Fruit fly (Drosophila melanogaster) whole organism, wandering third instar larva: ENCODE results near the gene CG9263.

Experiments used
- Abd-B ChIP-seq: fragments of >200 bp; optimal IDR thresholded peaks from 2 replicates; lab custom pipeline; 2017; ENCODE audit warnings: missing biosample characterization, missing genetic modification characterization
- CG32264 ChIP-seq: fragments of 200-800 bp; sonication (Bioruptor generic); optimal IDR thresholded peaks from 2 replicates; lab custom pipeline; 2016; ENCODE audit warnings: missing biosample characterization, missing genetic modification characterization
- CrebA ChIP-seq: fragments of 200-800 bp; sonication (Bioruptor generic); optimal IDR thresholded peaks from 2 replicates; lab custom pipeline; 2016; ENCODE audit warnings: missing biosample characterization, mild to moderate bottlenecking, missing genetic modification characterization, borderline replicate concordance
- Dfd ChIP-seq: fragments of >200 bp; optimal IDR thresholded peaks from 2 replicates; lab custom pipeline; 2017; ENCODE audit warnings: missing biosample characterization, missing genetic modification characterization
- Dif ChIP-seq: fragments of 200-275, 200-300 bp; sonication (Bioruptor generic); optimal IDR thresholded peaks from 2 replicates; lab custom pipeline; 2018; ENCODE audit warnings: missing biosample characterization, missing genetic modification characterization; ENCODE audit not compliant: partially characterized antibody
- GATAd ChIP-seq: sonication (Bioruptor generic); optimal IDR thresholded peaks from 2 replicates; lab custom pipeline; 2016; ENCODE audit warnings: missing biosample characterization, missing genetic modification characterization
- HLH106 ChIP-seq: fragments of 200-800 bp; optimal IDR thresholded peaks from 3 replicates; lab custom pipeline; 2019; ENCODE audit warnings: missing biosample characterization, mild to moderate bottlenecking, missing genetic modification characterization, moderate library complexity
- Hnf4 ChIP-seq: fragments of 200-800 bp; sonication (Bioruptor generic); optimal IDR thresholded peaks from 2 replicates; lab custom pipeline; 2016; ENCODE audit warnings: missing biosample characterization, mild to moderate bottlenecking, missing genetic modification characterization
- Hr78 ChIP-seq: fragments of >200 bp; optimal IDR thresholded peaks from 2 replicates; lab custom pipeline; 2017; ENCODE audit warnings: missing biosample characterization, missing genetic modification characterization
- Hr83 ChIP-seq: fragments of 200-300 bp; sonication (Bioruptor generic); optimal IDR thresholded peaks from 2 replicates; lab custom pipeline; 2016; ENCODE audit warnings: missing biosample characterization, mild to moderate bottlenecking, missing genetic modification characterization, moderate library complexity; ENCODE audit not compliant: poor library complexity, severe bottlenecking
- Jra ChIP-seq: sonication (Bioruptor generic); optimal IDR thresholded peaks from 2 replicates; lab custom pipeline; 2016; ENCODE audit warnings: missing biosample characterization, missing genetic modification characterization
- Mio ChIP-seq: sonication (Bioruptor generic); optimal IDR thresholded peaks from 2 replicates; lab custom pipeline; 2016; ENCODE audit warnings: missing biosample characterization, missing genetic modification characterization
- Myc ChIP-seq: fragments of >200 bp; optimal IDR thresholded peaks from 2 replicates; lab custom pipeline; 2017
- N ChIP-seq: fragments of >200 bp; optimal IDR thresholded peaks from 2 replicates; lab custom pipeline; 2018; ENCODE audit warnings: missing biosample characterization, missing external identifiers, missing genetic modification characterization
- OdsH ChIP-seq: fragments of 200-800 bp; sonication (Bioruptor generic); optimal IDR thresholded peaks from 2 replicates; lab custom pipeline; 2016; ENCODE audit warnings: missing biosample characterization, mild to moderate bottlenecking, missing genetic modification characterization
- Rel ChIP-seq, 2 experiments: fragments of 200-800 bp; sonication (Bioruptor generic) in 1 of 2; optimal IDR thresholded peaks; 2 replicates in 1 of 2; 3 replicates in 1 of 2; lab custom pipeline; 2016 to 2019; ENCODE audit warnings: mild to moderate bottlenecking in 2 of 2, missing biosample characterization in 2 of 2, missing genetic modification characterization in 2 of 2, moderate library complexity in 1 of 2
- Sp1 ChIP-seq: fragments of 200-800 bp; sonication (Bioruptor generic); optimal IDR thresholded peaks from 3 replicates; lab custom pipeline; 2019; ENCODE audit warnings: missing biosample characterization, mild to moderate bottlenecking, missing genetic modification characterization, moderate library complexity
- Vsx2 ChIP-seq: fragments of 200-300, 225-300 bp; sonication (Bioruptor generic); optimal IDR thresholded peaks from 2 replicates; lab custom pipeline; 2018; ENCODE audit warnings: missing biosample characterization, missing genetic modification characterization; ENCODE audit not compliant: partially characterized antibody
- br ChIP-seq: fragments of 200-800 bp; sonication (Bioruptor generic); optimal IDR thresholded peaks from 2 replicates; lab custom pipeline; 2016; ENCODE audit warnings: missing biosample characterization, missing genetic modification characterization
- brk ChIP-seq: fragments of 200-800 bp; sonication (Bioruptor generic); optimal IDR thresholded peaks from 2 replicates; lab custom pipeline; 2016; ENCODE audit warnings: missing biosample characterization, mild to moderate bottlenecking, missing genetic modification characterization
- dl ChIP-seq, 2 experiments: fragments of 175-275, 200-275 bp in 1 of 2; fragments of 200-275 bp in 1 of 2; sonication (Bioruptor generic); optimal IDR thresholded peaks; lab custom pipeline; 2018; ENCODE audit warnings: mild to moderate bottlenecking in 2 of 2, missing biosample characterization in 2 of 2, missing genetic modification characterization in 2 of 2, moderate library complexity in 2 of 2; ENCODE audit not compliant: partially characterized antibody in 2 of 2, insufficient read depth in 1 of 2
- dmrt93B ChIP-seq: fragments of 200-800 bp; sonication (Bioruptor generic); optimal IDR thresholded peaks from 2 replicates; lab custom pipeline; 2018; ENCODE audit warnings: missing biosample characterization, mild to moderate bottlenecking, missing genetic modification characterization
- dsf ChIP-seq: sonication (Bioruptor generic); optimal IDR thresholded peaks from 2 replicates; lab custom pipeline; 2016; ENCODE audit warnings: missing biosample characterization, missing genetic modification characterization, borderline replicate concordance
- ey ChIP-seq: fragments of 200-800 bp; sonication (Bioruptor generic); optimal IDR thresholded peaks from 2 replicates; lab custom pipeline; 2016; ENCODE audit warnings: missing biosample characterization, missing genetic modification characterization
- foxo ChIP-seq, 2 experiments: fragments of 200-800 bp; sonication (Bioruptor generic); optimal IDR thresholded peaks; 2 replicates in 1 of 2; 3 replicates in 1 of 2; lab custom pipeline; 2016 to 2017; ENCODE audit warnings: missing biosample characterization in 2 of 2, missing genetic modification characterization in 2 of 2
- h ChIP-seq: fragments of 200-800 bp; sonication (Bioruptor generic); optimal IDR thresholded peaks from 3 replicates; lab custom pipeline; 2016; ENCODE audit warnings: missing biosample characterization, mild to moderate bottlenecking, missing genetic modification characterization
- lola ChIP-seq: fragments of >200 bp; optimal IDR thresholded peaks from 2 replicates; lab custom pipeline; 2017; ENCODE audit warnings: missing biosample characterization, missing genetic modification characterization
- pan ChIP-seq: fragments of >200 bp; optimal IDR thresholded peaks from 2 replicates; lab custom pipeline; 2017
- psq ChIP-seq: fragments of 200-800 bp; sonication (Bioruptor generic); optimal IDR thresholded peaks from 3 replicates; lab custom pipeline; 2017; ENCODE audit warnings: missing biosample characterization, mild to moderate bottlenecking, missing genetic modification characterization, moderate library complexity
- rgr ChIP-seq: fragments of 200-800 bp; sonication (Bioruptor generic); optimal IDR thresholded peaks from 3 replicates; lab custom pipeline; 2016; ENCODE audit warnings: missing biosample characterization, mild to moderate bottlenecking, missing genetic modification characterization
- sage ChIP-seq: fragments of 200-800 bp; sonication (Bioruptor generic); optimal IDR thresholded peaks from 2 replicates; lab custom pipeline; 2016; ENCODE audit warnings: missing biosample characterization, mild to moderate bottlenecking, missing genetic modification characterization
- sv ChIP-seq: fragments of 200-800 bp; sonication (Bioruptor generic); optimal IDR thresholded peaks from 3 replicates; lab custom pipeline; 2016; ENCODE audit warnings: missing biosample characterization, missing genetic modification characterization
- tai ChIP-seq: sonication (Bioruptor generic); optimal IDR thresholded peaks from 2 replicates; lab custom pipeline; 2016; ENCODE audit warnings: missing biosample characterization, missing genetic modification characterization
- usp ChIP-seq: fragments of >200 bp; optimal IDR thresholded peaks from 2 replicates; lab custom pipeline; 2017; ENCODE audit warnings: missing biosample characterization, missing genetic modification characterization
- woc ChIP-seq: sonication (Bioruptor generic); optimal IDR thresholded peaks from 2 replicates; lab custom pipeline; 2016; ENCODE audit warnings: missing biosample characterization, mild to moderate bottlenecking, missing genetic modification characterization

Gene CG9263

dm6 chr2L:13568938-13569337 lies 26.6 kb upstream of the CG9263 start:
- TF ChIP-seq OdsH (GFP tag; lab: Kevin White, UChicago) (no peak), GATAd (GFP tag; lab: Kevin White, UChicago) (no peak), CG32264 (GFP tag; lab: Kevin White, UChicago) (no peak), Vsx2 (GFP tag; lab: Kevin White, UChicago) (no peak), foxo (GFP tag; optimal IDR thresholded peaks at IDR 0.05; lab: Kevin White, UChicago) (no peak)

dm6 chr2L:13555397-13555796 lies 13.0 kb upstream of the CG9263 start:
- TF ChIP-seq rgr (GFP tag; lab: Kevin White, UChicago): no peak
- TF ChIP-seq Dfd (GFP tag; lab: Kevin White, UChicago): no peak
- TF ChIP-seq GATAd (GFP tag; lab: Kevin White, UChicago): no peak
- no peak for TF ChIP-seq Hr83 (GFP tag; lab: Kevin White, UChicago)
- TF ChIP-seq tai (GFP tag; lab: Kevin White, UChicago): no peak
- no peak for TF ChIP-seq Mio (GFP tag; lab: Kevin White, UChicago)
- no peak for TF ChIP-seq N (GFP tag; lab: Kevin White, UChicago)
- TF ChIP-seq, all 38 proteins: peak for 0

dm6 chr2L:13554547-13555159 lies 12.3 kb upstream of the CG9263 start:
- TF ChIP-seq psq (GFP tag; lab: Kevin White, UChicago) (peak; percentile 90), Sp1 (no peak), dsf (GFP tag; lab: Kevin White, UChicago) (no peak), Vsx2 (GFP tag; lab: Kevin White, UChicago) (peak; percentile 10)

DNA sequence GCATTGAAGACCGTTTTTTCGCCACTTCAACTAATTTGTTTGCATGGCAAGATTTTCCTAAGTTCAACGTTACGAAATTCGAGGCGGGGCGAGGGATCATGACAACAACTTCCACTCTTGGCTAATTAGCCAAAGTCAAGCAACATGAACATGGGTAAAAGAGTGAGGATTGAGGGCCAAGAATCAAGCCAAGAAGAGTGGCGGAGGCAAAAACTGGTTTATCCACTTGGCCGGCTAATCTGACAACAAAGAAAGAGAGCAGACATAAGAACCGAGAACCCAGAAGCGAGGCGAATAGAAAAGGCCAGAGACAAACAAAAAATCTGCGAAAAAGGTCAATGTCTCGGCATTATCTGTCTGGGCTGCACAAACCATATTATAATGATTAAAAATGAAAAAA lies 10.3 kb upstream of the CG9263 start:
- TF ChIP-seq psq (GFP tag; lab: Kevin White, UChicago): peak; percentile 58
- TF ChIP-seq pan (lab: Kevin White, UChicago): no peak
- peak; percentile 97 for TF ChIP-seq Vsx2 (GFP tag; lab: Kevin White, UChicago)

dm6 chr2L:13550488-13551033 lies 8.2 kb upstream of the CG9263 start:
- peak; percentile 39 for TF ChIP-seq Hnf4 (GFP tag; lab: Kevin White, UChicago)
- TF ChIP-seq Rel (GFP tag; optimal IDR thresholded peaks at IDR 0.05; lab: Kevin White, UChicago): no peak
- no peak for TF ChIP-seq Rel (tag; optimal IDR thresholded peaks at IDR 0.05; lab: Kevin White, UChicago)
- no peak for TF ChIP-seq Hr83 (GFP tag; lab: Kevin White, UChicago)
- TF ChIP-seq Dif: peak; percentile 87
- peak; percentile 69 for TF ChIP-seq psq (GFP tag; lab: Kevin White, UChicago)
- TF ChIP-seq usp (GFP tag; lab: Kevin White, UChicago): no peak
- TF ChIP-seq CG32264 (GFP tag; lab: Kevin White, UChicago): no peak
- no peak for TF ChIP-seq HLH106 (tag; lab: Kevin White, UChicago)
- peak; percentile 60 for TF ChIP-seq Vsx2 (GFP tag; lab: Kevin White, UChicago)
- TF ChIP-seq lola (GFP tag; lab: Kevin White, UChicago): no peak
- TF ChIP-seq dl (GFP tag; optimal IDR thresholded peaks at IDR 0.05; lab: Kevin White, UChicago; ENCODE audit: insufficient read depth in 1 of 2, partially characterized antibody in 2 of 2): peak; percentile 39 to 78
- no peak for TF ChIP-seq Dfd (GFP tag; lab: Kevin White, UChicago)
- TF ChIP-seq sage: no peak

- peak; percentile 13 for TF ChIP-seq CrebA
- no peak for TF ChIP-seq Hr78 (GFP tag; lab: Kevin White, UChicago)
- peak; percentile 62 for TF ChIP-seq Hnf4 (GFP tag; lab: Kevin White, UChicago)
- no peak for TF ChIP-seq N (GFP tag; lab: Kevin White, UChicago)
- peak; percentile 33 for TF ChIP-seq br (GFP tag; lab: Kevin White, UChicago)
- TF ChIP-seq brk (GFP tag; lab: Kevin White, UChicago): peak; percentile 40
- peak; percentile 23 for TF ChIP-seq woc (GFP tag; lab: Kevin White, UChicago)
- no peak for TF ChIP-seq Mio (GFP tag; lab: Kevin White, UChicago)
- TF ChIP-seq Jra (GFP tag; lab: Kevin White, UChicago): peak; percentile 59
- TF ChIP-seq lola (GFP tag; lab: Kevin White, UChicago): no peak
- no peak for TF ChIP-seq dsf (GFP tag; lab: Kevin White, UChicago)
- no peak for TF ChIP-seq ey
- peak; percentile 65 for TF ChIP-seq h
- TF ChIP-seq GATAd (GFP tag; lab: Kevin White, UChicago): no peak
- no peak for TF ChIP-seq CG32264 (GFP tag; lab: Kevin White, UChicago)
- TF ChIP-seq pan (lab: Kevin White, UChicago): no peak
- TF ChIP-seq sv (GFP tag; lab: Kevin White, UChicago): no peak
- TF ChIP-seq Abd-B: no peak
- no peak for TF ChIP-seq tai (GFP tag; lab: Kevin White, UChicago)
- TF ChIP-seq OdsH (GFP tag; lab: Kevin White, UChicago): no peak
- no peak for TF ChIP-seq Rel (GFP tag; optimal IDR thresholded peaks at IDR 0.05; lab: Kevin White, UChicago)
- TF ChIP-seq Rel (tag; optimal IDR thresholded peaks at IDR 0.05; lab: Kevin White, UChicago): peak; percentile 77
- TF ChIP-seq dmrt93B (GFP tag; lab: Kevin White, UChicago): no peak
- TF ChIP-seq Dif: peak; percentile 32
- TF ChIP-seq Myc: no peak
Measured at dm6 chr2L:13549973-13550458, 7.6 kb upstream of the CG9263 start, which contains the start of gene kuz. Gene kuz (plus strand): TSS chr2L:13550139.
